Fruit fly (Drosophila melanogaster): ENCODE data around the gene bsk.

DNA sequence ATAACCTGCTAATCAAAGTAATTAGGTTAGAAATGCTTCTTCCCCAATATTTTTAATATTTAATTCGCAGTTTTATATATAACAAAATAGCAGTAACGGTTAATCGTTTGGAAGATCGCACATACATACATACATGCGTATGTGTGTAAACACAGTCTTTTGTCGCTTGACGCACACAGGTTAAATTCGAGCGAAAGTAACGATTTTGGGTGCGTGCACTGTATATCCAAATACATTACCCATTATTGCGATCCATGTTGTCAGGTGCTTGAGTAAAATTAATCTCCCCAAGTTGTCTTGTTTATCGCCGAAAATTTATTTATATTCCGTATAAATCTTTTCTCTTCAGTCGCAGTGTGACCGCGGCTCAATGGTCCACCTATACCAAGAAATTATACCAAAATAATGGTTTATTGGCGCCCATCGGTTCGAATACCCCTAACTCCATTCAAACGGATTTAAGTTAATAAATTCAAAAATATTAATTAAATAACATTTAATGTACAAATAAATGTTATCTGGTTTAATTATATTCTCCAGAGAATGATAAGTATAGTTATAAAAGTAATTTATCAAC is 46.3 kb downstream of the bsk start, which contains the start of gene CG34159:
- TF ChIP-seq pan (optimal IDR thresholded peaks at IDR 0.05) (no peak), usp (GFP tag; optimal IDR thresholded peaks at IDR 0.05) (no peak), psq (optimal IDR thresholded peaks at IDR 0.05) (no peak), CG8478 (optimal IDR thresholded peaks at IDR 0.05) (no peak), Dll (optimal IDR thresholded peaks at IDR 0.05) (no peak), EcR (GFP tag; optimal IDR thresholded peaks at IDR 0.05) (no peak)

Measured in whole organism.